Worm (Caenorhabditis elegans) whole organism, late embryonic: Measurements from ENCODE around the gene hrg-5.

Source experiments
- C08G9.2 ChIP-seq: sonication (generic microtip); optimal IDR thresholded peaks from 2 replicates; lab custom pipeline; 2016; ENCODE audit warnings: mild to moderate bottlenecking, missing genetic modification characterization, moderate library complexity, missing compliant biosample characterization
- F13H6.1 ChIP-seq: sonication (generic microtip); optimal IDR thresholded peaks from 2 replicates; lab custom pipeline; 2016; ENCODE audit warnings: missing genetic modification characterization, missing compliant biosample characterization
- K02D7.2 ChIP-seq: sonication (generic microtip); optimal IDR thresholded peaks from 2 replicates; lab custom pipeline; 2017; ENCODE audit warnings: mild to moderate bottlenecking, missing genetic modification characterization, missing compliant biosample characterization
- T23F11.4 ChIP-seq: fragments of 200-800 bp; sonication (Bioruptor generic); optimal IDR thresholded peaks from 2 replicates; lab custom pipeline; 2018; ENCODE audit warnings: mild to moderate bottlenecking, missing genetic modification characterization, missing compliant biosample characterization
- ahr-1 ChIP-seq: sonication (generic microtip); optimal IDR thresholded peaks from 2 replicates; lab custom pipeline; 2016; ENCODE audit warnings: missing genetic modification characterization, missing compliant biosample characterization
- ceh-18 ChIP-seq: sonication (generic microtip); optimal IDR thresholded peaks from 2 replicates; lab custom pipeline; 2016; ENCODE audit warnings: missing genetic modification characterization, missing compliant biosample characterization
- ceh-19 ChIP-seq: fragments of 200-800 bp; sonication (Bioruptor generic); optimal IDR thresholded peaks from 2 replicates; lab custom pipeline; 2018; ENCODE audit warnings: mild to moderate bottlenecking, missing genetic modification characterization, missing compliant biosample characterization
- ceh-22 ChIP-seq: sonication (generic microtip); optimal IDR thresholded peaks from 2 replicates; lab custom pipeline; 2017; ENCODE audit warnings: missing biosample characterization, missing genetic modification characterization
- ceh-24 ChIP-seq: sonication (generic microtip); optimal IDR thresholded peaks from 2 replicates; lab custom pipeline; 2016; ENCODE audit warnings: mild to moderate bottlenecking, missing genetic modification characterization, missing compliant biosample characterization
- ceh-30 ChIP-seq: fragments of 150-350 bp; optimal IDR thresholded peaks from 2 replicates; lab custom pipeline; 2014; ENCODE audit warnings: missing biosample characterization, missing genetic modification characterization
- ceh-31 ChIP-seq: sonication (generic microtip); optimal IDR thresholded peaks from 2 replicates; lab custom pipeline; 2016; ENCODE audit warnings: missing genetic modification characterization, missing compliant biosample characterization
- ceh-34 ChIP-seq: sonication (generic microtip); optimal IDR thresholded peaks from 2 replicates; lab custom pipeline; 2016; ENCODE audit warnings: mild to moderate bottlenecking, missing genetic modification characterization, missing compliant biosample characterization
- ceh-45 ChIP-seq: fragments of 200-800 bp; sonication (Bioruptor generic); IDR thresholded peaks from 2 replicates; pipeline ENCODE4 v1.3.6; 2022; ENCODE audit warnings: missing genetic modification reagents, missing genetic modification characterization, missing compliant biosample characterization
- ceh-48 ChIP-seq: sonication (generic microtip); optimal IDR thresholded peaks from 2 replicates; lab custom pipeline; 2016; ENCODE audit warnings: missing genetic modification characterization, inconsistent platforms, missing compliant biosample characterization
- ceh-6 ChIP-seq: fragments of 200-800 bp; sonication (Bioruptor generic); optimal IDR thresholded peaks from 2 replicates; lab custom pipeline; 2018; ENCODE audit warnings: mild to moderate bottlenecking, missing genetic modification characterization, missing compliant biosample characterization
- che-1 ChIP-seq: sonication (generic microtip); optimal IDR thresholded peaks from 2 replicates; lab custom pipeline; 2016; ENCODE audit warnings: mild to moderate bottlenecking, missing genetic modification characterization, missing compliant biosample characterization
- dve-1 ChIP-seq: sonication (generic microtip); optimal IDR thresholded peaks from 2 replicates; lab custom pipeline; 2017; ENCODE audit warnings: antibody characterized with exemption, mild to moderate bottlenecking, missing genetic modification characterization, missing compliant biosample characterization
- elt-4 ChIP-seq: sonication (generic microtip); optimal IDR thresholded peaks from 2 replicates; lab custom pipeline; 2016; ENCODE audit warnings: missing genetic modification characterization, missing compliant biosample characterization
- ets-4 ChIP-seq: sonication (generic microtip); optimal IDR thresholded peaks from 2 replicates; lab custom pipeline; 2016; ENCODE audit warnings: missing genetic modification characterization, missing compliant biosample characterization
- eyg-1 ChIP-seq: sonication (generic microtip); optimal IDR thresholded peaks from 2 replicates; lab custom pipeline; 2016; ENCODE audit warnings: missing genotype, missing genetic modification characterization, missing compliant biosample characterization
- fax-1 ChIP-seq: sonication (generic microtip); optimal IDR thresholded peaks from 2 replicates; lab custom pipeline; 2016; ENCODE audit warnings: missing genotype, missing genetic modification characterization, missing compliant biosample characterization
- fkh-10 ChIP-seq: fragments of 150-350 bp; optimal IDR thresholded peaks from 2 replicates; lab custom pipeline; 2014; ENCODE audit warnings: missing biosample characterization, missing genetic modification reagents, missing genetic modification characterization
- hlh-30 ChIP-seq: sonication (generic microtip); optimal IDR thresholded peaks from 2 replicates; lab custom pipeline; 2017; ENCODE audit warnings: antibody characterized with exemption, missing genetic modification characterization, missing compliant biosample characterization; ENCODE audit not compliant: insufficient read depth
- hlh-8 ChIP-seq: sonication (generic microtip); optimal IDR thresholded peaks from 2 replicates; lab custom pipeline; 2016; ENCODE audit warnings: missing genotype, missing genetic modification characterization, missing compliant biosample characterization
- lin-11 ChIP-seq: fragments of 200-800 bp; sonication (Bioruptor generic); optimal IDR thresholded peaks from 2 replicates; lab custom pipeline; 2018; ENCODE audit warnings: mild to moderate bottlenecking, missing genetic modification characterization, missing compliant biosample characterization
- madf-2 ChIP-seq: sonication (generic microtip); optimal IDR thresholded peaks from 2 replicates; lab custom pipeline; 2017; ENCODE audit warnings: missing genetic modification characterization, missing compliant biosample characterization
- mec-3 ChIP-seq: sonication (generic microtip); optimal IDR thresholded peaks from 2 replicates; lab custom pipeline; 2016; ENCODE audit warnings: borderline replicate concordance, missing genetic modification characterization, missing compliant biosample characterization
- nfya-1 ChIP-seq: sonication (generic microtip); optimal IDR thresholded peaks from 2 replicates; lab custom pipeline; 2017; ENCODE audit warnings: missing genetic modification characterization, mild to moderate bottlenecking, missing compliant biosample characterization, antibody characterized with exemption, moderate library complexity
- nhr-11 ChIP-seq: fragments of 150-350 bp; optimal IDR thresholded peaks from 2 replicates; lab custom pipeline; 2014; ENCODE audit warnings: missing biosample characterization, missing genetic modification characterization
- npax-4 ChIP-seq: sonication (generic microtip); optimal IDR thresholded peaks from 2 replicates; lab custom pipeline; 2016; ENCODE audit warnings: missing genetic modification characterization, missing compliant biosample characterization
- odd-2 ChIP-seq: sonication (generic microtip); optimal IDR thresholded peaks from 2 replicates; lab custom pipeline; 2017; ENCODE audit warnings: antibody characterized with exemption, mild to moderate bottlenecking, missing genetic modification characterization, missing compliant biosample characterization
- pat-9 ChIP-seq: fragments of 200-800 bp; sonication (Bioruptor generic); optimal IDR thresholded peaks from 2 replicates; lab custom pipeline; 2018; ENCODE audit warnings: mild to moderate bottlenecking, missing genetic modification characterization, moderate library complexity, missing compliant biosample characterization
- pha-2 ChIP-seq: sonication (generic microtip); optimal IDR thresholded peaks from 2 replicates; lab custom pipeline; 2017; ENCODE audit warnings: mild to moderate bottlenecking, missing genetic modification characterization, missing compliant biosample characterization
- pha-4 ChIP-seq: fragments of 150-350 bp; optimal IDR thresholded peaks from 2 replicates; lab custom pipeline; 2018; ENCODE audit warnings: missing biosample characterization, missing genetic modification reagents, missing genetic modification characterization
- pqm-1 ChIP-seq: sonication (generic microtip); optimal IDR thresholded peaks from 2 replicates; lab custom pipeline; 2016; ENCODE audit warnings: missing genetic modification characterization, missing compliant biosample characterization
- pros-1 ChIP-seq: fragments of 150-350 bp; optimal IDR thresholded peaks from 2 replicates; lab custom pipeline; 2014; ENCODE audit warnings: missing biosample characterization, missing genetic modification reagents, missing genetic modification characterization
- ref-2 ChIP-seq: sonication (generic microtip); optimal IDR thresholded peaks from 2 replicates; lab custom pipeline; 2016; ENCODE audit warnings: missing genetic modification characterization, missing compliant biosample characterization
- sdc-2 ChIP-seq: sonication (generic microtip); optimal IDR thresholded peaks from 2 replicates; lab custom pipeline; 2016; ENCODE audit warnings: missing genotype, missing genetic modification characterization, missing compliant biosample characterization
- sox-4 ChIP-seq: sonication (generic microtip); optimal IDR thresholded peaks from 2 replicates; lab custom pipeline; 2017; ENCODE audit warnings: mild to moderate bottlenecking, missing genetic modification characterization, inconsistent platforms, missing compliant biosample characterization
- tbx-2 ChIP-seq: sonication (generic microtip); optimal IDR thresholded peaks from 2 replicates; lab custom pipeline; 2016; ENCODE audit warnings: missing genetic modification characterization, missing compliant biosample characterization
- tbx-7 ChIP-seq: sonication (generic microtip); optimal IDR thresholded peaks from 2 replicates; lab custom pipeline; 2016; ENCODE audit warnings: missing genotype, missing genetic modification characterization, missing compliant biosample characterization
- ttx-3 ChIP-seq: sonication (generic microtip); optimal IDR thresholded peaks from 2 replicates; lab custom pipeline; 2016; ENCODE audit warnings: missing genetic modification reagents, missing genetic modification characterization, missing compliant biosample characterization
- unc-3 ChIP-seq, 2 experiments: fragments of 200-800 bp in 1 of 2; sonication (Bioruptor generic) in 1 of 2; sonication (generic microtip) in 1 of 2; conservative IDR thresholded peaks in 1 of 2; optimal IDR thresholded peaks in 1 of 2; 2 replicates each; pipeline versions ENCODE4 v1.3.6 to Lab custom; 2016 to 2022; ENCODE audit warnings: missing compliant biosample characterization in 2 of 2, missing genetic modification characterization in 2 of 2, missing genetic modification reagents in 1 of 2
- unc-42 ChIP-seq: sonication (generic microtip); optimal IDR thresholded peaks from 2 replicates; lab custom pipeline; 2016; ENCODE audit warnings: missing genotype, missing genetic modification characterization, missing compliant biosample characterization
- unc-86 ChIP-seq: sonication (generic microtip); optimal IDR thresholded peaks from 2 replicates; lab custom pipeline; 2016; ENCODE audit warnings: missing genetic modification characterization, missing compliant biosample characterization
- zip-5 ChIP-seq: sonication (generic microtip); optimal IDR thresholded peaks from 2 replicates; lab custom pipeline; 2016; ENCODE audit warnings: missing genetic modification characterization, missing compliant biosample characterization
- ztf-16 ChIP-seq: sonication (generic microtip); optimal IDR thresholded peaks from 2 replicates; lab custom pipeline; 2017; ENCODE audit warnings: missing genetic modification characterization, missing compliant biosample characterization

The hrg-5 gene

ce11 chrIV:11030893-11031292, 1.7 kb upstream of the hrg-5 start, which contains the start of gene hrg-4:
hrg-4 (minus strand) TSS chrIV:11030993.
- TF ChIP-seq ref-2 (tag; lab: Kevin White, UChicago) (no peak), ceh-45 (GFP tag; lab: Robert Waterston, UW) (no peak), pat-9 (tag; lab: Kevin White, UChicago) (no peak), che-1 (tag; lab: Kevin White, UChicago) (no peak), tbx-2 (tag; lab: Kevin White, UChicago) (no peak), ztf-16 (tag; lab: Kevin White, UChicago) (no peak)

DNA sequence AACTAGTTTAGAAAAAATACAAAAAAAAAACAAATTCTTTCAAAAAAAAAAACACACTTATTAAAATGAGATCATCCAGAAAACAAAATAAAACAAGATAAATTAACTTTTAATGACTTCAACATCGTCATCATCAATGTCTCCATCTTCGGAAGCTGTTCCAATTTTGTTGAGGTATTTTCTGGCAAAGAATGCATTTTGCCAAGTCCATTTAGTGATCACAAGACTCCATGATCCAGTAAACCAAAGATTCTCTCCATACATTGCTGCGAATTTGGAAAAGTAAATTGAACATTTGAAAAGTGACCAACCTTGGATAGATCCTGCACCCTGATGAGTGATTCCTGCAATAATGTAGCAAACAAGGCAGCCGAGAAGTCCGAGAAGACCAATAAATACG, 889 bp upstream of the hrg-5 start:
- no peak for TF ChIP-seq K02D7.2
- no peak for TF ChIP-seq ceh-48 (tag; lab: Kevin White, UChicago)
- TF ChIP-seq elt-4 (tag; lab: Kevin White, UChicago): no peak
- no peak for TF ChIP-seq ets-4 (tag; lab: Kevin White, UChicago)
- TF ChIP-seq npax-4 (tag; lab: Kevin White, UChicago): no peak
- no peak for TF ChIP-seq lin-11 (tag; lab: Kevin White, UChicago)
- TF ChIP-seq madf-2 (tag; lab: Kevin White, UChicago): no peak
- TF ChIP-seq unc-42 (tag; lab: Kevin White, UChicago): no peak
- TF ChIP-seq sox-4 (tag; lab: Kevin White, UChicago): no peak
- no peak for TF ChIP-seq pqm-1 (tag; lab: Kevin White, UChicago)
- no peak for TF ChIP-seq fax-1 (tag; lab: Kevin White, UChicago)

- TF ChIP-seq tbx-2 (tag; lab: Kevin White, UChicago) (peak; percentile 53), unc-86 (no peak), dve-1 (tag; lab: Kevin White, UChicago) (peak; percentile 6), C08G9.2 (tag; lab: Kevin White, UChicago) (peak; percentile 39), ahr-1 (tag; lab: Kevin White, UChicago) (no peak), hlh-8 (tag; lab: Kevin White, UChicago) (no peak), eyg-1 (tag; lab: Kevin White, UChicago) (no peak), ceh-34 (tag; lab: Kevin White, UChicago) (peak; percentile 51), ets-4 (tag; lab: Kevin White, UChicago) (peak; percentile 33), nhr-11 (no peak), ceh-48 (tag; lab: Kevin White, UChicago) (no peak), F13H6.1 (no peak), elt-4 (tag; lab: Kevin White, UChicago) (no peak), K02D7.2 (no peak), che-1 (tag; lab: Kevin White, UChicago) (no peak), ceh-31 (tag; lab: Kevin White, UChicago) (peak; percentile 79), madf-2 (tag; lab: Kevin White, UChicago) (no peak), ceh-6 (GFP tag; lab: Kevin White, UChicago) (no peak), zip-5 (tag; lab: Kevin White, UChicago) (no peak), fkh-10 (no peak), ref-2 (tag; lab: Kevin White, UChicago) (peak; percentile 66), hlh-30 (tag; lab: Kevin White, UChicago) (peak; percentile 26), ceh-45 (GFP tag; lab: Robert Waterston, UW) (no peak), nfya-1 (tag; lab: Kevin White, UChicago) (peak; percentile 77), ceh-24 (tag; lab: Kevin White, UChicago) (no peak), odd-2 (tag; lab: Kevin White, UChicago) (no peak), tbx-7 (tag; lab: Kevin White, UChicago) (no peak), unc-42 (tag; lab: Kevin White, UChicago) (no peak), ttx-3 (peak; percentile 20), ceh-22 (no peak), mec-3 (tag; lab: Kevin White, UChicago) (no peak), T23F11.4 (peak; percentile 11), pha-4 (tag; lab: Kevin White, UChicago) (no peak), ceh-19 (GFP tag; lab: Kevin White, UChicago) (no peak), pqm-1 (tag; lab: Kevin White, UChicago) (no peak), pha-2 (tag; lab: Kevin White, UChicago) (no peak), pat-9 (tag; lab: Kevin White, UChicago) (no peak), ceh-18 (no peak), pros-1 (tag; lab: Kevin White, UChicago) (peak; percentile 77), unc-3 (GFP tag; conservative IDR thresholded peaks at IDR 0.05; lab: Robert Waterston, UW) (no peak), unc-3 (tag; optimal IDR thresholded peaks at IDR 0.05; lab: Kevin White, UChicago) (no peak), sdc-2 (no peak), ceh-30 (no peak)
These were observed 1.7 kb downstream of the hrg-5 start for ce11 chrIV:11027560-11027959.
